Fruit fly (Drosophila melanogaster): Measurements from ENCODE around the gene Stip1.

The Stip1 gene

DNA sequence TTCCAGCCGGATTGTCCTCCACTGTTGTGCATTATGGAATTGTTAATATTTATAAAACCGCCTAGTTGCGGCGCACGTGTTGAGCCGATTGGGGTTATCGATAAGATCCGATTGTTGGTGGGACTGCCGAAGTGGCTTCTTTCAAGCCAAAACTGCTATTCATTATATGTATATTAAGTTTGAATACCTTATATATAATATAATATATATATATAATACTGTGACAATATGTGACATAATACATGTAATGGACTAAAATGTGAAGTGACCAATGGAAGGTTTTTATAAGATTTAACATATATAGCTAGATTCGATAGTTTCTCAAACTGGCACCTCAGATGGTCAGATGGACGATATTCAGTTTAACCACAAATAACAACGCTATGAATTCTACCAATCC lies 21.3 kb upstream of the Stip1 start, which contains the start of the genes mbm and CG11555 (continued):
- TF ChIP-seq sna (GFP tag; IDR thresholded peaks at IDR 0.05; ENCODE audit: partially characterized antibody) (no peak; the same call in 1 of the 2 replicates), Fer3 (tag; optimal IDR thresholded peaks at IDR 0.05) (peak; percentile 25), vfl (GFP tag; optimal IDR thresholded peaks at IDR 0.05) (no peak), Mad (GFP tag; optimal IDR thresholded peaks at IDR 0.05) (no peak), dimm (GFP tag; IDR thresholded peaks at IDR 0.05) (no peak), CG10654 (GFP tag; optimal IDR thresholded peaks at IDR 0.05) (no peak), knrl (GFP tag; IDR thresholded peaks at IDR 0.05; ENCODE audit: partially characterized antibody) (no peak; the same call in 2 of the 3 replicates), NfI (GFP tag; optimal IDR thresholded peaks at IDR 0.05) (peak; percentile 24), Usf (GFP tag; optimal IDR thresholded peaks at IDR 0.05) (no peak), CoRest (tag; optimal IDR thresholded peaks at IDR 0.05) (peak; percentile 60), stwl (tag; optimal IDR thresholded peaks at IDR 0.05) (peak; percentile 8), CG13775 (GFP tag; optimal IDR thresholded peaks at IDR 0.05) (peak; percentile 34), E2f1 (GFP tag; IDR thresholded peaks at IDR 0.05) (no peak), Xrp1 (GFP tag; IDR thresholded peaks at IDR 0.05) (no peak), amos (GFP tag; IDR thresholded peaks at IDR 0.05; ENCODE audit: partially characterized antibody) (peak; percentile 34; the same call in 1 of the 2 replicates), CG2712 (tag; optimal IDR thresholded peaks at IDR 0.05) (peak; percentile 46), Dp (GFP tag; optimal IDR thresholded peaks at IDR 0.05) (peak; percentile 25), phol (tag; optimal IDR thresholded peaks at IDR 0.05) (peak; percentile 56), CG11398 (GFP tag; optimal IDR thresholded peaks at IDR 0.05) (no peak), Hr51 (GFP tag; optimal IDR thresholded peaks at IDR 0.05) (no peak), CG8388 (GFP tag; optimal IDR thresholded peaks at IDR 0.05) (peak; percentile 13), corto (GFP tag; optimal IDR thresholded peaks at IDR 0.05) (no peak), sens-2 (GFP tag; IDR thresholded peaks at IDR 0.05) (no peak), CG13624 (GFP tag; optimal IDR thresholded peaks at IDR 0.05) (no peak), Dll (GFP tag; IDR thresholded peaks at IDR 0.05; ENCODE audit: partially characterized antibody) (peak; percentile 74), run (tag; optimal IDR thresholded peaks at IDR 0.05) (peak; percentile 36), CG6854 (GFP tag; optimal IDR thresholded peaks at IDR 0.05) (no peak), sug (tag; optimal IDR thresholded peaks at IDR 0.05) (peak; percentile 57), Nf-YC (tag; optimal IDR thresholded peaks at IDR 0.05) (peak; percentile 74), CG12104 (GFP tag; optimal IDR thresholded peaks at IDR 0.05) (no peak), CG30403 (GFP tag; optimal IDR thresholded peaks at IDR 0.05) (peak; percentile 8), Xbp1 (GFP tag; optimal IDR thresholded peaks at IDR 0.05) (no peak), klu (GFP tag; IDR thresholded peaks at IDR 0.05) (no peak), CG16815 (GFP tag; optimal IDR thresholded peaks at IDR 0.05) (no peak), CG18599 (GFP tag; optimal IDR thresholded peaks at IDR 0.05) (peak; percentile 34), CG15479 (GFP tag; optimal IDR thresholded peaks at IDR 0.05) (no peak), row (GFP tag; IDR thresholded peaks at IDR 0.05) (peak; percentile 80), CG10209 (GFP tag; optimal IDR thresholded peaks at IDR 0.05) (no peak), Trl (optimal IDR thresholded peaks at IDR 0.05) (no peak), Trl (GFP tag; optimal IDR thresholded peaks at IDR 0.05) (no peak), ham (GFP tag; IDR thresholded peaks at IDR 0.05) (no peak), odd (GFP tag; optimal IDR thresholded peaks at IDR 0.05) (no peak), Hmr (GFP tag; optimal IDR thresholded peaks at IDR 0.05) (no peak), mirr (GFP tag; optimal IDR thresholded peaks at IDR 0.05) (no peak), Ada2b (GFP tag; IDR thresholded peaks at IDR 0.05) (no peak), CG16813 (GFP tag; IDR thresholded peaks at IDR 0.05; ENCODE audit: partially characterized antibody) (peak; percentile 51; the same call in 1 of the 3 replicates), Med (GFP tag) (peak; percentile 61), CG11504 (tag; optimal IDR thresholded peaks at IDR 0.05) (peak; percentile 49), CG15073 (GFP tag; optimal IDR thresholded peaks at IDR 0.05) (no peak), CG9437 (GFP tag; optimal IDR thresholded peaks at IDR 0.05) (no peak)
